Fruit fly (Drosophila melanogaster) whole organism, larva: ENCODE results near the gene CG33108.

Experiments
- noc ChIP-seq: fragments of 200-800 bp; sonication (Bioruptor generic); optimal IDR thresholded peaks from 3 replicates; lab custom pipeline; 2019; ENCODE audit warnings: missing biosample characterization, mild to moderate bottlenecking, missing genetic modification characterization, moderate library complexity

The CG33108 gene

dm6 chr3R:23992823-23993797, 2.3 kb upstream of the CG33108 start, which contains the start of the genes Epp and Rab7:
TSS of gene Epp (minus strand) at chr3R:23992916.
TSS of gene Rab7 (plus strand) at chr3R:23993008.
- peak; percentile 20 for TF ChIP-seq noc

- TF ChIP-seq noc: no peak
Measured at dm6 chr3R:23994578-23994977, 881 bp upstream of the CG33108 start.

DNA sequence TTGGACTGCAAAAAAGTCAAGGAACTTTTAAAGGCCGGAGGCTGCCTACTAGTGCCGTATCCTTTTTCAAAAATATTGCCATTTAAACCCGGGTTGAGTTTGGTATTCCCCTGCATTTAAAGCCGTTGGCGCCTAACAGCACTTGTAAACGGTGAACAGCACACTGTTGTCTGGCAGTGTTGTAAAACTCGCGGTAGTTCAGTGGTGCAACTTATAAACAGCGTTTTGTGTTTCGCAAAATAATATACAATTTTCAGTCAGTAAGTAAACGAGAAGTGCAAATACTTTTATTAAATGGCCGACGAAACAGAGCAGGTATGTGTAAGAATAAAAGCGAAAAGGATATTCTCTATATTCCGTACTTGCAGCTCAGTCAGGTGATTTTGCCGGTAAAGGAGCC, 765 bp downstream of the CG33108 start, which contains the start of gene LSm3:
Gene LSm3 (plus strand): TSS at position 39 of the 400 bp plus-strand sequence.
- no peak for TF ChIP-seq noc

DNA sequence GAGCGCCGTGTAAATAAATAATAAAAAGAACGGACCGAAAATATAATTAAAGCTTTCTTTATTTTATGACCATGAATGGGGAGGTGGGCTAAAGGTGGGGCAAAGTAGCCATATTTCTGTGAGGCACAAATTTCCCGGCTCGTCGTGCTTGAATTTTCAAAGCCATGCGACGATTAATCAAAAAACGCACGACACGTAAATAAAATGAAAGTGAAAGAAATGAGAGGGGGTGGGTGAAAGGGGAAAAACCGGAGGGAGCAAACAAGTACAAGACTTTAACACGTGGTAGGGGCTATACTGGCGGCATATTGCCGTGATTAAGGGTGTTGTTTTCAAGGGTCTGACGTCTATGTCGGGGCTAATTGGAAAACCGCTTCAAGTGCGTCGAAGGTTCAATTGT, 5.7 kb downstream of the CG33108 start:
- TF ChIP-seq noc: no peak

- TF ChIP-seq noc: no peak
Measured at dm6 chr3R:24003948-24004347, 8.5 kb downstream of the CG33108 start.

DNA sequence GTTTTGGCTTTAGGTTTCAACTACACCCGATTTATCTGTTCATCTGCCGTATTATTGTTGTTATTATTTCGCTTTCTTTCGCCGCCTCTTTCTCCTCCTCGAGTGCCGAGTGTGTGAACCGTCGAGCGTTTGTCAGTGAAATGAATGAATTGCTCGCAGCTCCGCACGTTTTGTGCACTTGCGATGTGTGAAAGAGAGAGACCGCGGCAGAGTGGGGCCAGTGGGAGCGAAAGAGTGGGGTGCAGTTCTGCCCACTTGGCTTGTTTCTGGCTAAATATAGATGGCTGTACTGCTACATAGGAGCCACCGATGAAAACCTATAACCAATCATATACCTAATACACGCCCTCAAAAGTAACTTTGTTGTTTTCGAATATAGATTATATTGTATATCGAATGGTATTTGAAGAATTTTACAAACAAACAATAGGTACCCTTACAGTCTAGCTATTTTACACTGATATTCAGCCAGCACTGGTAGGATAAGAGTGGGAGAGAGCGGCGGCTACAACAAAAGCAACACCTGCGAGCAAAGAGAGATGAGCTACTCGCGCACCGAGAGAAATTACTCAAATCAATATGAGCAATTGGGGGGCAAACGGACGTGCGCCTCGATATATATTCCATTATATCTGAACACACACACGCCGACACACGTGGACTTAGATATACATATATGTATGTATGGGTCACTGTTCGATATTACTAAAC, 11.1 kb downstream of the CG33108 start:
- TF ChIP-seq noc: peak; percentile 42

DNA sequence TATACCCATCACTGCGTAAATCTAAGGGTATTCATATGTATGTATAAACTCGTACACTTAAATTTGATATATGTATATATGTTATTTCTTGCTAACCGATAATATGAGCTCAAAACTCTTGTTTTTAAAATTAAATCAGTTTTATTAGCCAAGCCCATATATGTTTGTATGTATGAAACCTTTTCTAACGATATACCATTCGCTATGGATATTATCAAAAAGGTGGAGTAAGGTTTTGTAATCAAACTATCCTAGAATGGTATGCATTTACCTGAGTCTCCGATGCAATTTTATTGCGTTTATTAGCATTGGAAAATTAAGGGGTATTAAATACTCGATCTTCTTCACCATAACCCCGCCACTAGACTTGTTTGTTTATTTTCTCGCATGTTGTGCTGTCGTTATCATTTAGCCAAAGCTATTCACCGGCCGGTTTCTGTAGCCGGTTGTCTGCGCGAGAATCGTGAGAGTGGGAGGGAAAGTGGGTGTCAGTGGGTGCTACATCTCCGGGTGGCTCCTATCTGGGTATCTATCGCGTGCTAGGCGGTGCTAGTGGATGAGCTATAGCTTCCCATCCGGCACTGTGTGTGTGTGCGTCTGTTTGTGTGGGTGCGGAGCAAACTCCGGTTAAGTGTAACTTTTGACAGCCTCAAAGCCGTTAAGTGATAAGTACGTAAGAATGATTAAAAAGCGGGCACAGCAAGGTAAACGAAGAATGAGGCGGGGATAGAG, 12.5 kb downstream of the CG33108 start:
- TF ChIP-seq noc: peak; percentile 33

DNA sequence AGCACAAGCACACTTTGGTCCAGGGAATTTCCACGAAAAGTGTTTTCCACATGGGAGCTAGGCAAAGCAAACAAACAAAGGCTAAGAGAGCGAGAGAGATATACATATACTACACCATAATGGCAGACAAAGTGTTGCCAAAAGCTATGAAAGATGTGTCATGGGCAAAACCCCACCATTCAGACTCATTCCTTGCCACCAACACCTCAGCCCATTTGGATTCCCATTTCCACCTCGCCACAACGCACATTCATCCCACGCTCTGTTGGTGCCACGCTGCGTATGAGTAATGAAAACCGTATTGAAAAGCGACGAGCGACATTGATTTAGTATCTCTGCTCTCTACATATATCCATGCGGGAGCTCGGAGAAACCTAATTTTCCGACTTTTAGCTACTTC, 13.4 kb downstream of the CG33108 start:
- no peak for TF ChIP-seq noc

DNA sequence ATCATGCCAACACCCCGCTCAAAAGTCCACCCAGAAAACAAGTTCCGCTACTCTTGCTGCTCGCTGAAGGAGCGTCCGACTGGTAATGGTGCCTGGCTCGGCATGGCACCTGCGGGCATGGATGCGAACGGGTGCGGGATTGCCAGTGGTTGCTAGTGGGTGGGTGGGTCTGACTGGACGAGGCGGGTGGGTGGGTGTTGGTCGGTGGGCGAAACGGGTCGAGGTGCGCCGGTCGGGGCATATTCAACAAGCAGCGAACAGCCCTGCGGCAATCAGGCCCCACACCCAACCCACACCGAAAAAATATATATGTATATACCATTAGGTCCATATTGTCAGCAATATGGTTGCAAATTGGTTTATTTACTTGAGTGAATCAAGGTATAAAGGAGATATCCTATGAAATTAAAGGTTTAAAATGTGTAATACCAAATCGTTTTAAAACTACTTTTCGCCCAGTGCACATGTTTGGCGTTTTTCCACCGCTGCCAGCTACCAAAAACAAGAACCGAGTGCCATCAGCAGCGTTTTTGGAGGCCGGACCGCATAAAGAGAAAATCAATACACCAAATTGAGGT, 15.3 kb downstream of the CG33108 start:
- TF ChIP-seq noc: no peak

DNA sequence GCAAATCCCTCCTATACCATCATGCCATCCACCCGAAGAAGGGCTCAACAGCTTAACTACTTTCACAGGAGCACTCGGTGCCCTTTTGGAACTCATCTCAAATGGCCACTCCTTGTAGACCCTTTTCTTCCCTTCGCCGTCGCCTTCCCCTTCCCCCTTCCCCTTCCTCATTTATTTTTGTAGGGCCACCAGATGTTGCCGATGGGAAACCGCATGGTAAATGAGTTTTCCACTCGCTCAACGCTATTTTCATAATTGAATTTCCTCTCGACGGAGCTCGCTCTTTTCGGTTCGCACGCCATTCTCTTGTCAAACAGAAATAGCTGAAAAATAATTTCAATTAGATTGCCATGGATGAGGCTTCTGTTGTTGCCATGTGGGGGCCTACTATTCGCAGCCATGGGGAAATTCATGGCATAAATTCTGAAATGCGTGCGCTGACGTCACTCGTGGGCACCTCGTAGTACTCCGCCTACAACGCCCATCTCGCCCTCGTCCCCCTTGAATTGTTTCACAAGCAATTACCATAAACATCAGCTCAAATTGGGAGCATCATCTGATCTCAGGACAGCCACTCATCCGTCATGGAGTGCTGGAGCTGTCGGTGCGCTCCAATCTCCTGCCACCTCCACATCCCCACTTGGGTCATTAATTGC, 16.7 kb downstream of the CG33108 start:
- TF ChIP-seq noc: no peak

DNA sequence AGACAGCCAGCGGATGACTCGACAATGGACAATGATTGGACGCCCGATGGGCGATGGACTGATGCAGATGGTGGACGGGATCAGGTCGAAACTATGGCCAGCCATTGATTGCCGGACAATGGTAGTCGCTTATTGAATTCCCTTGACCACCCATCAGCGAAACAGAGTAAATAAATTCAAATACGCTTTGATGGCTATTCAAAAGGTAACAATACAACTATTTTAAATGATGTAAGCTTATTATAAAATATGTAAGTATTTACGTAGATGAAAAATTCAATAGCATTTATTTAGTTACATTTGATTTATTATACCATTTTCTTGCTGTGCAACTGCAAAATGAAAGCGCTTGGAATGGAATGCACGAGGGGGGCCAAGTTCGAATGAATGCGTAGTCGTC, 19.1 kb downstream of the CG33108 start:
- TF ChIP-seq noc: no peak

DNA sequence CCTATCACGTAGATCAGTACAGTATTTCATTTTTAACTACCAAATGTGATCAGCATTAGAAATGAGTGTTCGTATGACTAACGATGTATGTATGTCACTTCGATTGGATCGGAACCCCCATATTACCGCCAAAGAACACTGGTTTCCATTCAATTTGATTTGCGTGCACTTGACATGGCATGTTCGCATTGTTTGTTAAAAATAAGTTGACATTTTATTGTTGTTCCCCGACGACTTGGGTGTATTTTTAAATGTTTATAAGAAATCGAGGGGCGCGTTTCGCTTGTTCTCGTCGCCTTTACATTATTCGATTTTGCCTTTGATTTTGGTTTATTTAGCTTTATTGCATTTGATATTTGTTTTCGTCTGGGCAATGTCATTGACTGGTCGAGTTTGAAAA, 20.0 kb downstream of the CG33108 start:
- no peak for TF ChIP-seq noc

- peak; percentile 33 for TF ChIP-seq noc
Measured at dm6 chr3R:24015939-24016913, 20.8 kb downstream of the CG33108 start.

DNA sequence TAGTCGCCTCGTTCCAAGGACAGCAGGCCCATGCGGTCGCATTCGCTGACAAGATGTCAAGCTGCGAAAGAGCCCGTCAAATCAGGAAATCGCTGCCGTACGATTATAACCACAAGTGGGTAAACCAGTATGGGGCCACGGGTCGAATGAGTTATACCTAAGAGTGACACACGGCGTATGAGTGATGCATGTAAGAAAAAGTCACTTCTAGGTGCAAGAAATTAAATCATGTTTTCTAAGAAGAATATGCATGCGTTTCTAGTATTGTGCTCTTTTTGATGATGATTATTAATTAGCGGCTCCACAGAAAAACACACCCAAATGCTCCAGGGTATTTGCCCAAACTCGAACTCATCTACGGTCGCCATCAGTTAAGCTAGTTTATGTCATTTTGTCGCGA, 22.2 kb downstream of the CG33108 start:
- no peak for TF ChIP-seq noc

DNA sequence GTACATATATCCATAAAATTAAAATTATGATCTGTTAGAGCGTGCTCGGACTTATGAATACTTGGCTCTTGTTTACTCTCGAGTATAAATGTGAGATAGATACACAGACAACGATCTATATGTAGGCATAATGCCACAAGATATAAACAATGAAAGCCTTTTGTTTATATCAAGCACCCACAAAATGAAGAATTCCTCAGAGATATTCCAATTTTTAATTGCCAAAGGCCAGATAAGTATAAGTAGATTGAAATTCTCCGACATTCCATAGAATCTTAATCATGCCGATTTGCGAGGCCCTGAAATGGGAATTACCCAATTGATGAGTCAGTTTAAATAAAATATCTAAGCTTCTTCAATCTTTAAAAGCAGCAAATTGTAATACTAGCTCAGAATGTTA, 26.4 kb downstream of the CG33108 start:
- no peak for TF ChIP-seq noc
